Fruit fly (Drosophila melanogaster): Measurements from ENCODE around the gene SoYb.
A peak's percentile ranks its signal among the peaks of the same experiment; 100 is the strongest.

Gene SoYb

DNA sequence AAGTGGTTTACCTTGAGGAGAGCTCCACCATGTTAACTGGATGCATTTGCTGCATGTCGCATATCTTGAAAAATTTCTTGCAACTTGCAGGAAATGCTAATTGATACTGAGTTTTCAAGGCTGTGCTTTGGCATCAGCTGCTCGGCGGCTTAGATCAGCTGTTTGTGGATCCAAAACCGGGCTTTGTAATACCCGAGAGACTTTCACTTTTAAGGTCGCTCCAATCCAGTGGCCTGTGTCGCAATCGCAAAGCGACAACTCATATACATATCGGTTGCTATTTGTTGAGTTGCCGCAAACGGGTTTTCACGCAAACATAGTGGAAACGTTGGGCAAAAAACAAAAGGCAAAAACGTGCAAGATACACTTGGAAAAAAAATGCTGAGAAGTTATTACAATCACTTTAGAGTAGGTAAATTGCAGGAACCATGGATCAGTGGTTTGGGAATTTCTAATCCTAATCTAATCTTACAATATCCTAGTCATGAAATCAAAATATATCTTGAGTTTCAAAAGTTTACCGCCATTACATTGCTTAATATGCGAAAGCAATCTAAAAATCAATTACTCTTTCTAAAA, 33.3 kb upstream of the SoYb start (continued):
- no peak for TF ChIP-seq salr (GFP tag; optimal IDR thresholded peaks at IDR 0.05)
- peak; percentile 53; the same call in 2 of the 3 replicates for TF ChIP-seq eg (GFP tag; IDR thresholded peaks at IDR 0.05)
- no peak for TF ChIP-seq esn (GFP tag; optimal IDR thresholded peaks at IDR 0.05)
- TF ChIP-seq CG15336 (GFP tag; IDR thresholded peaks at IDR 0.05) = 0 out of 2 replicates have a peak, but pooled peaks have one; percentile 55
- no peak for TF ChIP-seq Hr39 (GFP tag; optimal IDR thresholded peaks at IDR 0.05)
- TF ChIP-seq CG10669 (GFP tag; optimal IDR thresholded peaks at IDR 0.05) = peak; percentile 42
- TF ChIP-seq svp (GFP tag) = peak; percentile 11
- TF ChIP-seq CG9139 (GFP tag; optimal IDR thresholded peaks at IDR 0.05) = no peak
- TF ChIP-seq Blimp-1 (GFP tag; optimal IDR thresholded peaks at IDR 0.05) = peak; percentile 61
- TF ChIP-seq Hr4 (GFP tag; optimal IDR thresholded peaks at IDR 0.05) = peak; percentile 63
- peak; percentile 33 for TF ChIP-seq CG10631 (GFP tag; optimal IDR thresholded peaks at IDR 0.05)
- peak; percentile 17 for TF ChIP-seq CG6792 (GFP tag; optimal IDR thresholded peaks at IDR 0.05)
- no peak for TF ChIP-seq lz (GFP tag; optimal IDR thresholded peaks at IDR 0.05)
- no peak for TF ChIP-seq CG11762 (GFP tag; optimal IDR thresholded peaks at IDR 0.05; ENCODE audit: insufficient read depth)
- TF ChIP-seq topi (GFP tag; optimal IDR thresholded peaks at IDR 0.05) = no peak
- TF ChIP-seq Hr38 (GFP tag; optimal IDR thresholded peaks at IDR 0.05) = no peak
- no peak for TF ChIP-seq cyc (GFP tag; optimal IDR thresholded peaks at IDR 0.05)

dm6 chr2L:10033410-10033809, 30.9 kb upstream of the SoYb start:
- TF ChIP-seq ss (GFP tag; optimal IDR thresholded peaks at IDR 0.05) (no peak), dsx (GFP tag; optimal IDR thresholded peaks at IDR 0.05; ENCODE audit: poor library complexity, severe bottlenecking) (no peak), Hr39 (GFP tag; optimal IDR thresholded peaks at IDR 0.05) (no peak), CG15336 (GFP tag; IDR thresholded peaks at IDR 0.05) (peak; percentile 42; the same call in 1 of the 2 replicates), CG16779 (tag; optimal IDR thresholded peaks at IDR 0.05) (no peak), svp (GFP tag) (peak; percentile 37), CG11762 (GFP tag; optimal IDR thresholded peaks at IDR 0.05; ENCODE audit: insufficient read depth) (no peak), Hr38 (GFP tag; optimal IDR thresholded peaks at IDR 0.05) (no peak), CG3032 (tag; optimal IDR thresholded peaks at IDR 0.05) (no peak), salr (GFP tag; optimal IDR thresholded peaks at IDR 0.05) (no peak), Hr4 (GFP tag; optimal IDR thresholded peaks at IDR 0.05) (no peak), Eip75B (GFP tag; optimal IDR thresholded peaks at IDR 0.05) (no peak), CG10631 (GFP tag; optimal IDR thresholded peaks at IDR 0.05) (no peak), topi (GFP tag; optimal IDR thresholded peaks at IDR 0.05) (no peak), eg (GFP tag; IDR thresholded peaks at IDR 0.05) (peak; percentile 46; the same call in 2 of the 3 replicates), CG6163 (GFP tag; IDR thresholded peaks at IDR 0.05) (no peak; the same call in 2 of the 3 replicates), Gug (GFP tag; IDR thresholded peaks at IDR 0.05) (no peak), vri (GFP tag; optimal IDR thresholded peaks at IDR 0.05) (no peak), Eip78C (GFP tag) (no peak), achi (GFP tag; optimal IDR thresholded peaks at IDR 0.05) (no peak), CG6854 (GFP tag; optimal IDR thresholded peaks at IDR 0.05) (no peak), dac (GFP tag; optimal IDR thresholded peaks at IDR 0.05) (no peak), CG8119 (GFP tag; IDR thresholded peaks at IDR 0.05) (no peak), lz (GFP tag; optimal IDR thresholded peaks at IDR 0.05) (no peak), OdsH (GFP tag; optimal IDR thresholded peaks at IDR 0.05) (peak; percentile 19), CG10669 (GFP tag; optimal IDR thresholded peaks at IDR 0.05) (peak; percentile 13), CG8319 (GFP tag; optimal IDR thresholded peaks at IDR 0.05) (no peak), CG6276 (GFP tag; optimal IDR thresholded peaks at IDR 0.05) (no peak), Smox (GFP tag; optimal IDR thresholded peaks at IDR 0.05) (no peak), Met (GFP tag; optimal IDR thresholded peaks at IDR 0.05) (no peak), CG8632 (GFP tag; optimal IDR thresholded peaks at IDR 0.05) (no peak), fd59A (GFP tag; optimal IDR thresholded peaks at IDR 0.05) (no peak), CG1621 (tag; optimal IDR thresholded peaks at IDR 0.05) (no peak), Eip93F (GFP tag; optimal IDR thresholded peaks at IDR 0.05) (no peak), spab (GFP tag; optimal IDR thresholded peaks at IDR 0.05) (no peak), pdm3 (GFP tag; optimal IDR thresholded peaks at IDR 0.05) (peak; percentile 17), Blimp-1 (GFP tag; optimal IDR thresholded peaks at IDR 0.05) (no peak), Ets96B (tag; optimal IDR thresholded peaks at IDR 0.05) (no peak), CG6792 (GFP tag; optimal IDR thresholded peaks at IDR 0.05) (no peak), CG3919 (GFP tag; optimal IDR thresholded peaks at IDR 0.05) (no peak), CG6808 (GFP tag; optimal IDR thresholded peaks at IDR 0.05) (no peak), CG7368 (GFP tag; optimal IDR thresholded peaks at IDR 0.05) (no peak), Sox15 (GFP tag; optimal IDR thresholded peaks at IDR 0.05) (no peak), net (GFP tag; optimal IDR thresholded peaks at IDR 0.05) (peak; percentile 7)

Data from whole organism, prepupa.